Worm (Caenorhabditis elegans): Measurements from ENCODE around the gene srbc-40.

ce11 chrV:671342-671741 lies 48.3 kb downstream of the srbc-40 start, which contains the start of gene sru-24:
- no peak for TF ChIP-seq bed-3 (GFP tag; optimal IDR thresholded peaks at IDR 0.05)
- TF ChIP-seq unc-62 (GFP tag; optimal IDR thresholded peaks at IDR 0.05) = no peak
- no peak for TF ChIP-seq blmp-1 (tag; optimal IDR thresholded peaks at IDR 0.05)
- no peak for TF ChIP-seq elt-3 (tag; optimal IDR thresholded peaks at IDR 0.05)
- no peak for TF ChIP-seq cnd-1 (tag; optimal IDR thresholded peaks at IDR 0.05)
- no peak for TF ChIP-seq mep-1 (tag; optimal IDR thresholded peaks at IDR 0.05)
- TF ChIP-seq sem-2 (GFP tag; optimal IDR thresholded peaks at IDR 0.05) = no peak
- no peak for TF ChIP-seq snpc-4 (tag; optimal IDR thresholded peaks at IDR 0.05)
- no peak for TF ChIP-seq mab-5 (tag; optimal IDR thresholded peaks at IDR 0.05)
- no peak for TF ChIP-seq ceh-39 (tag; optimal IDR thresholded peaks at IDR 0.05)
- TF ChIP-seq sptf-1 (tag; optimal IDR thresholded peaks at IDR 0.05) = no peak
